Fruit fly (Drosophila melanogaster) whole organism, embryonic: Measurements from ENCODE around the gene CG42494.

Source experiments
- CG15073 ChIP-seq: fragments of 200-800 bp; sonication (Bioruptor generic); optimal IDR thresholded peaks from 2 replicates; lab custom pipeline; 2016; ENCODE audit warnings: missing biosample characterization, missing genetic modification characterization
- CG2120 ChIP-seq: fragments of 200-800 bp; sonication (Bioruptor generic); optimal IDR thresholded peaks from 3 replicates; lab custom pipeline; 2016; ENCODE audit warnings: missing biosample characterization, missing genetic modification characterization
- CG4707 ChIP-seq: fragments of 200-800 bp; sonication (Bioruptor generic); optimal IDR thresholded peaks from 2 replicates; lab custom pipeline; 2018; ENCODE audit warnings: missing biosample characterization, mild to moderate bottlenecking, missing genetic modification characterization, moderate library complexity
- CG7745 ChIP-seq: fragments of 200-800 bp; sonication (Bioruptor generic); optimal IDR thresholded peaks from 2 replicates; lab custom pipeline; 2018; ENCODE audit warnings: missing biosample characterization, mild to moderate bottlenecking, missing genetic modification characterization, moderate library complexity
- D19A ChIP-seq: fragments of 200-800 bp; optimal IDR thresholded peaks from 3 replicates; lab custom pipeline; 2019; ENCODE audit warnings: missing biosample characterization, mild to moderate bottlenecking, missing genetic modification characterization, moderate library complexity
- NC2α ChIP-seq: fragments of 200-800 bp; sonication (Bioruptor generic); optimal IDR thresholded peaks from 2 replicates; lab custom pipeline; 2016; ENCODE audit warnings: missing biosample characterization, missing genetic modification characterization
- Sry-β ChIP-seq: fragments of 200-800 bp; sonication (Bioruptor generic); optimal IDR thresholded peaks from 2 replicates; lab custom pipeline; 2018; ENCODE audit warnings: missing biosample characterization, mild to moderate bottlenecking, missing genetic modification characterization, moderate library complexity
- cas ChIP-seq: fragments of 200-800 bp; sonication (Bioruptor generic); IDR thresholded peaks from 2 replicates; pipeline ENCODE4 v1.3.6; 2022; ENCODE audit warnings: missing biosample characterization, missing genetic modification characterization
- dysf ChIP-seq: fragments of 200-800 bp; sonication (Bioruptor generic); IDR thresholded peaks from 3 replicates; pipeline ENCODE4 v1.3.6; 2022; ENCODE audit warnings: missing biosample characterization, missing genetic modification characterization
- fru ChIP-seq: fragments of >200 bp; optimal IDR thresholded peaks from 2 replicates; lab custom pipeline; 2017
- gcm2 ChIP-seq: fragments of 200-800 bp; sonication (Bioruptor generic); optimal IDR thresholded peaks from 2 replicates; lab custom pipeline; 2016; ENCODE audit warnings: missing biosample characterization, missing genetic modification characterization

- no peak for TF ChIP-seq cas (GFP tag; lab: Robert Waterston, UW)
- TF ChIP-seq gcm2 (GFP tag; lab: Kevin White, UChicago) = no peak
- TF ChIP-seq D19A (tag; lab: Kevin White, UChicago) = no peak
- no peak for TF ChIP-seq NC2α
- TF ChIP-seq fru = no peak
- no peak for TF ChIP-seq dysf (GFP tag; lab: Robert Waterston, UW)
- TF ChIP-seq CG7745 (tag; lab: Kevin White, UChicago) = no peak
- no peak for TF ChIP-seq Sry-β (GFP tag; lab: Kevin White, UChicago)
- TF ChIP-seq CG15073 (GFP tag; lab: Kevin White, UChicago) = no peak
- TF ChIP-seq CG2120 = no peak
- no peak for TF ChIP-seq CG4707
Observed at dm6 chr3L:3225769-3226457, 41.7 kb downstream of the CG42494 start.
